Fruit fly (Drosophila melanogaster): ENCODE measurements around the gene ntc.

Gene ntc

dm6 chr3L:3786344-3787076 lies 19.7 kb downstream of the ntc start (continued):
- peak; percentile 54 for TF ChIP-seq CG15601 (tag; optimal IDR thresholded peaks at IDR 0.05)
- no peak for TF ChIP-seq CG12299 (tag; optimal IDR thresholded peaks at IDR 0.05)
- TF ChIP-seq CG12071 (GFP tag; optimal IDR thresholded peaks at IDR 0.05) = no peak
- TF ChIP-seq al (GFP tag; IDR thresholded peaks at IDR 0.05) = peak; percentile 49; the same call in 1 of the 2 replicates
- TF ChIP-seq TFAM (GFP tag; optimal IDR thresholded peaks at IDR 0.05) = no peak
- no peak for TF ChIP-seq CG6813 (GFP tag; optimal IDR thresholded peaks at IDR 0.05)
- TF ChIP-seq E2f2 (GFP tag; IDR thresholded peaks at IDR 0.05) = no peak; the same call in 1 of the 2 replicates
- peak; percentile 57 for TF ChIP-seq E2f1 (GFP tag; IDR thresholded peaks at IDR 0.05)
- TF ChIP-seq Hr51 (GFP tag; optimal IDR thresholded peaks at IDR 0.05) = peak in 1 of 2 experiments; percentile 73
- no peak for TF ChIP-seq CG2875 (GFP tag; optimal IDR thresholded peaks at IDR 0.05)
- TF ChIP-seq slp2 (GFP tag; optimal IDR thresholded peaks at IDR 0.05) = no peak
- peak; percentile 74 for TF ChIP-seq unpg (GFP tag; optimal IDR thresholded peaks at IDR 0.05)
- peak; percentile 62; the same call in 1 of the 2 replicates for TF ChIP-seq HLH3B (GFP tag; IDR thresholded peaks at IDR 0.05)
- TF ChIP-seq lab (GFP tag; optimal IDR thresholded peaks at IDR 0.05) = peak; percentile 13
- TF ChIP-seq CG2712 (tag; optimal IDR thresholded peaks at IDR 0.05) = peak; percentile 73
- no peak for TF ChIP-seq mam (GFP tag; optimal IDR thresholded peaks at IDR 0.05)
- no peak; the same call in 1 of the 2 replicates for TF ChIP-seq Ada2b (GFP tag; IDR thresholded peaks at IDR 0.05)
- no peak for TF ChIP-seq CG7963 (GFP tag; IDR thresholded peaks at IDR 0.05; ENCODE audit: partially characterized antibody)
- TF ChIP-seq org-1 (GFP tag; optimal IDR thresholded peaks at IDR 0.05) = peak; percentile 13
- peak; percentile 5 for TF ChIP-seq lilli (GFP tag; optimal IDR thresholded peaks at IDR 0.05)
- TF ChIP-seq B-H2 (GFP tag; optimal IDR thresholded peaks at IDR 0.05) = no peak
- peak; percentile 41 for TF ChIP-seq CG9817 (tag; optimal IDR thresholded peaks at IDR 0.05)
- peak; percentile 63 for TF ChIP-seq gsb-n (tag; optimal IDR thresholded peaks at IDR 0.05)
- no peak for TF ChIP-seq MTF-1 (GFP tag; optimal IDR thresholded peaks at IDR 0.05; ENCODE audit: borderline replicate concordance)
- peak; percentile 65; the same call in 1 of the 2 replicates for TF ChIP-seq sisA (GFP tag; IDR thresholded peaks at IDR 0.05)
- 0 out of 2 replicates have a peak, but pooled peaks have one; percentile 37 for TF ChIP-seq CG7372 (GFP tag; IDR thresholded peaks at IDR 0.05)
- TF ChIP-seq kay (GFP tag; optimal IDR thresholded peaks at IDR 0.05) = no peak
- no peak for TF ChIP-seq zen (tag; optimal IDR thresholded peaks at IDR 0.05)
- TF ChIP-seq Gug (GFP tag; IDR thresholded peaks at IDR 0.05) = no peak
- peak; percentile 3 for TF ChIP-seq cwo (GFP tag; optimal IDR thresholded peaks at IDR 0.05)
- no peak for TF ChIP-seq CHES-1-like (GFP tag; optimal IDR thresholded peaks at IDR 0.05)
- TF ChIP-seq nau (GFP tag; optimal IDR thresholded peaks at IDR 0.05) = no peak
- TF ChIP-seq ken (GFP tag; IDR thresholded peaks at IDR 0.05) = no peak; the same call in 2 of the 3 replicates
- no peak for TF ChIP-seq Lhr (GFP tag; optimal IDR thresholded peaks at IDR 0.05)
- TF ChIP-seq Dad (GFP tag; optimal IDR thresholded peaks at IDR 0.05) = no peak
- TF ChIP-seq CG11085 (GFP tag; IDR thresholded peaks at IDR 0.05) = no peak
- no peak for TF ChIP-seq Oaz (GFP tag; IDR thresholded peaks at IDR 0.05)
- TF ChIP-seq CG15696 (tag; optimal IDR thresholded peaks at IDR 0.05) = no peak
- peak; percentile 53; the same call in 1 of the 2 replicates for TF ChIP-seq CG14014 (GFP tag; IDR thresholded peaks at IDR 0.05)
- TF ChIP-seq CG4404 (GFP tag; IDR thresholded peaks at IDR 0.05) = no peak
- no peak for TF ChIP-seq ham (GFP tag; IDR thresholded peaks at IDR 0.05)
- TF ChIP-seq CG4707 (GFP tag; optimal IDR thresholded peaks at IDR 0.05) = no peak
- no peak for TF ChIP-seq stwl (tag; optimal IDR thresholded peaks at IDR 0.05)
- TF ChIP-seq kni (GFP tag; optimal IDR thresholded peaks at IDR 0.05) = no peak
- TF ChIP-seq ttk (GFP tag; IDR thresholded peaks at IDR 0.05) = peak; percentile 54
- TF ChIP-seq CG6254 (GFP tag; optimal IDR thresholded peaks at IDR 0.05) = no peak
- peak; percentile 9 for TF ChIP-seq Meics (GFP tag; optimal IDR thresholded peaks at IDR 0.05)
- TF ChIP-seq trem (tag; optimal IDR thresholded peaks at IDR 0.05) = no peak
- no peak for TF ChIP-seq CG14965 (GFP tag; optimal IDR thresholded peaks at IDR 0.05; ENCODE audit: borderline replicate concordance)
